Fruit fly (Drosophila melanogaster) whole organism, embryonic: ENCODE results near the gene AP-2alpha.

ENCODE experiments used
- Antp ChIP-seq: fragments of 200-800 bp; sonication (Bioruptor generic); optimal IDR thresholded peaks from 3 replicates; lab custom pipeline; 2016; ENCODE audit warnings: missing biosample characterization, missing genetic modification characterization
- CG10267 ChIP-seq: fragments of 200-800 bp; sonication (Bioruptor generic); optimal IDR thresholded peaks from 2 replicates; lab custom pipeline; 2018; ENCODE audit warnings: missing biosample characterization, mild to moderate bottlenecking, missing genetic modification characterization, moderate library complexity
- CG10462 ChIP-seq: fragments of 200-800 bp; sonication (Bioruptor generic); optimal IDR thresholded peaks from 2 replicates; lab custom pipeline; 2016; ENCODE audit warnings: missing biosample characterization, missing genetic modification characterization
- CG11456 ChIP-seq: fragments of 200-800 bp; sonication (Bioruptor generic); IDR thresholded peaks from 3 replicates; pipeline ENCODE4 v1.3.6; 2022; ENCODE audit warnings: missing biosample characterization, missing genetic modification characterization
- CG11696 ChIP-seq: fragments of 200-800 bp; sonication (Bioruptor generic); IDR thresholded peaks from 2 replicates; pipeline ENCODE4 v1.3.6; 2022; ENCODE audit warnings: missing biosample characterization, missing genetic modification characterization
- CG1529 ChIP-seq: fragments of 200-800 bp; sonication (Bioruptor generic); optimal IDR thresholded peaks from 3 replicates; lab custom pipeline; 2018; ENCODE audit warnings: missing biosample characterization, missing genetic modification characterization
- CG15514 ChIP-seq: fragments of 200-800 bp; sonication (Bioruptor generic); optimal IDR thresholded peaks from 3 replicates; lab custom pipeline; 2017; ENCODE audit warnings: missing biosample characterization, missing genetic modification characterization, mild to moderate bottlenecking, moderate library complexity, missing genetic modification reagents
- CG15601 ChIP-seq: fragments of 200-800 bp; sonication (Bioruptor generic); optimal IDR thresholded peaks from 3 replicates; lab custom pipeline; 2019; ENCODE audit warnings: missing biosample characterization, mild to moderate bottlenecking, missing genetic modification characterization, moderate library complexity
- CG15696 ChIP-seq: fragments of 200-800 bp; sonication (Bioruptor generic); optimal IDR thresholded peaks from 2 replicates; lab custom pipeline; 2019; ENCODE audit warnings: missing biosample characterization, mild to moderate bottlenecking, missing genetic modification characterization, moderate library complexity
- CG2120 ChIP-seq: fragments of 200-800 bp; sonication (Bioruptor generic); optimal IDR thresholded peaks from 3 replicates; lab custom pipeline; 2016; ENCODE audit warnings: missing biosample characterization, missing genetic modification characterization
- CG2712 ChIP-seq: fragments of 200-800 bp; optimal IDR thresholded peaks from 3 replicates; lab custom pipeline; 2019; ENCODE audit warnings: missing biosample characterization, mild to moderate bottlenecking, missing genetic modification characterization, moderate library complexity
- CG2875 ChIP-seq: fragments of 200-800 bp; sonication (Bioruptor generic); optimal IDR thresholded peaks from 2 replicates; lab custom pipeline; 2017; ENCODE audit warnings: missing biosample characterization, mild to moderate bottlenecking, missing genetic modification characterization, missing genetic modification reagents
- CG4282 ChIP-seq: fragments of 200-800 bp; sonication (Bioruptor generic); optimal IDR thresholded peaks from 2 replicates; lab custom pipeline; 2016; ENCODE audit warnings: missing biosample characterization, missing genetic modification characterization
- CG43689 ChIP-seq: fragments of 200-800 bp; sonication (Bioruptor generic); IDR thresholded peaks from 2 replicates; pipeline ENCODE4 v1.3.6; 2022; ENCODE audit warnings: missing biosample characterization, missing genetic modification characterization
- CG6689 ChIP-seq: fragments of 200-800 bp; sonication (Bioruptor generic); IDR thresholded peaks from 2 replicates; pipeline ENCODE4 v1.3.6; 2022; ENCODE audit warnings: missing biosample characterization, missing genetic modification characterization
- CG6813 ChIP-seq: fragments of 200-800 bp; sonication (Bioruptor generic); optimal IDR thresholded peaks from 2 replicates; lab custom pipeline; 2017; ENCODE audit warnings: missing biosample characterization, missing genetic modification characterization, mild to moderate bottlenecking, moderate library complexity, missing genetic modification reagents
- CG6854 ChIP-seq: fragments of 200-800 bp; sonication (Bioruptor generic); optimal IDR thresholded peaks from 3 replicates; lab custom pipeline; 2017; ENCODE audit warnings: missing biosample characterization, mild to moderate bottlenecking, missing genetic modification characterization
- CG7271 ChIP-seq: fragments of 200-800 bp; sonication (Bioruptor generic); optimal IDR thresholded peaks from 2 replicates; lab custom pipeline; 2018; ENCODE audit warnings: missing biosample characterization, mild to moderate bottlenecking, missing genetic modification characterization, moderate library complexity
- CG8359 ChIP-seq: fragments of 200-800 bp; sonication (Bioruptor generic); optimal IDR thresholded peaks from 2 replicates; lab custom pipeline; 2017; ENCODE audit warnings: missing biosample characterization, mild to moderate bottlenecking, missing genetic modification characterization, borderline replicate concordance
- CG8924 ChIP-seq: fragments of 200-800 bp; optimal IDR thresholded peaks from 3 replicates; lab custom pipeline; 2019; ENCODE audit warnings: missing biosample characterization, mild to moderate bottlenecking, missing genetic modification characterization, moderate library complexity
- Chrac-16 ChIP-seq: fragments of 200-800 bp; sonication (Bioruptor generic); optimal IDR thresholded peaks from 3 replicates; lab custom pipeline; 2016; ENCODE audit warnings: missing biosample characterization, missing genetic modification characterization
- D19A ChIP-seq: fragments of 200-800 bp; optimal IDR thresholded peaks from 3 replicates; lab custom pipeline; 2019; ENCODE audit warnings: missing biosample characterization, mild to moderate bottlenecking, missing genetic modification characterization, moderate library complexity
- Eip74EF ChIP-seq, 2 experiments: fragments of 200-800 bp in 1 of 2; fragments of >200 bp in 1 of 2; sonication (Bioruptor generic) in 1 of 2; optimal IDR thresholded peaks; 2 replicates each; lab custom pipeline; 2017 to 2019; ENCODE audit warnings: missing biosample characterization in 2 of 2, missing genetic modification characterization in 2 of 2, mild to moderate bottlenecking in 1 of 2, moderate library complexity in 1 of 2
- Nf-YA ChIP-seq: fragments of 200-800 bp; sonication (Bioruptor generic); IDR thresholded peaks from 2 replicates; pipeline ENCODE4 v1.3.6; 2022; ENCODE audit warnings: missing biosample characterization, missing genetic modification characterization
- Nf-YC ChIP-seq: fragments of 200-800 bp; optimal IDR thresholded peaks from 3 replicates; lab custom pipeline; 2019; ENCODE audit warnings: missing biosample characterization, mild to moderate bottlenecking, missing genetic modification characterization, moderate library complexity
- Taf1 ChIP-seq: fragments of 200-800 bp; sonication (Bioruptor generic); IDR thresholded peaks from 2 replicates; pipeline ENCODE4 v1.3.6; 2022; ENCODE audit warnings: missing biosample characterization, missing genetic modification characterization
- Trl ChIP-seq, 3 experiments: fragments of >200 bp in 2 of 3; fragments of 200-800 bp in 1 of 3; sonication (Bioruptor generic) in 1 of 3; optimal IDR thresholded peaks; 2 replicates in 1 of 3; 3 replicates in 2 of 3; lab custom pipeline; 2016 to 2017; ENCODE audit warnings: missing biosample characterization in 1 of 3, missing genetic modification characterization in 1 of 3
- ab ChIP-seq: fragments of 200-800 bp; sonication (Bioruptor generic); optimal IDR thresholded peaks from 2 replicates; lab custom pipeline; 2016; ENCODE audit warnings: missing biosample characterization, missing genetic modification characterization
- abd-A ChIP-seq: fragments of 200-800 bp; sonication (Bioruptor generic); optimal IDR thresholded peaks from 3 replicates; lab custom pipeline; 2019; ENCODE audit warnings: missing biosample characterization, mild to moderate bottlenecking, missing genetic modification characterization, moderate library complexity
- ara ChIP-seq: fragments of 200-800 bp; sonication (Bioruptor generic); IDR thresholded peaks from 2 replicates; pipeline ENCODE4 v1.3.6; 2022; ENCODE audit warnings: missing biosample characterization, missing genetic modification characterization
- chm ChIP-seq: fragments of 200-800 bp; sonication (Bioruptor generic); IDR thresholded peaks from 2 replicates; pipeline ENCODE4 v1.3.6; 2022; ENCODE audit warnings: missing biosample characterization, missing genetic modification characterization
- cwo ChIP-seq: fragments of 200-800 bp; sonication (Bioruptor generic); optimal IDR thresholded peaks from 3 replicates; lab custom pipeline; 2017; ENCODE audit warnings: missing biosample characterization, missing genetic modification characterization, mild to moderate bottlenecking, moderate library complexity, missing genetic modification reagents
- dimm ChIP-seq: fragments of 200-800 bp; sonication (Bioruptor generic); IDR thresholded peaks from 2 replicates; pipeline ENCODE4 v1.3.6; 2022; ENCODE audit warnings: missing biosample characterization, missing genetic modification characterization
- exex ChIP-seq: fragments of 200-800 bp; sonication (Bioruptor generic); optimal IDR thresholded peaks from 4 replicates; lab custom pipeline; 2018; ENCODE audit warnings: missing biosample characterization, mild to moderate bottlenecking, missing genetic modification characterization, moderate library complexity
- insv ChIP-seq, 2 experiments: fragments of 200-800 bp; sonication (Bioruptor generic); optimal IDR thresholded peaks; 3 replicates each; lab custom pipeline; 2016 to 2018; ENCODE audit warnings: missing biosample characterization in 2 of 2, missing genetic modification characterization in 2 of 2
- jing ChIP-seq: fragments of 200-800 bp; sonication (Bioruptor generic); optimal IDR thresholded peaks from 2 replicates; lab custom pipeline; 2018; ENCODE audit warnings: missing biosample characterization, mild to moderate bottlenecking, missing genetic modification characterization
- jumu ChIP-seq: fragments of 200-800 bp; sonication (Bioruptor generic); optimal IDR thresholded peaks from 3 replicates; lab custom pipeline; 2016; ENCODE audit warnings: missing biosample characterization, missing genetic modification characterization
- kah ChIP-seq: fragments of 200-800 bp; sonication (Bioruptor generic); optimal IDR thresholded peaks from 2 replicates; lab custom pipeline; 2018; ENCODE audit warnings: missing biosample characterization, mild to moderate bottlenecking, missing genetic modification characterization
- lab ChIP-seq: fragments of 200-800 bp; sonication (Bioruptor generic); optimal IDR thresholded peaks from 3 replicates; lab custom pipeline; 2017; ENCODE audit warnings: missing biosample characterization, missing genetic modification characterization, mild to moderate bottlenecking, moderate library complexity, missing genetic modification reagents
- lbe ChIP-seq: fragments of 200-800 bp; sonication (Bioruptor generic); optimal IDR thresholded peaks from 2 replicates; lab custom pipeline; 2016; ENCODE audit warnings: missing biosample characterization, mild to moderate bottlenecking, missing genetic modification characterization
- pros ChIP-seq: fragments of 200-800 bp; sonication (Bioruptor generic); optimal IDR thresholded peaks from 3 replicates; lab custom pipeline; 2019; ENCODE audit warnings: missing biosample characterization, mild to moderate bottlenecking, missing genetic modification characterization, moderate library complexity
- schlank ChIP-seq: fragments of 200-800 bp; sonication (Bioruptor generic); optimal IDR thresholded peaks from 2 replicates; lab custom pipeline; 2018; ENCODE audit warnings: missing biosample characterization, mild to moderate bottlenecking, missing genetic modification characterization
- scrt ChIP-seq: fragments of 200-800 bp; sonication (Bioruptor generic); optimal IDR thresholded peaks from 2 replicates; lab custom pipeline; 2018; ENCODE audit warnings: missing biosample characterization, mild to moderate bottlenecking, missing genetic modification characterization, moderate library complexity
- so ChIP-seq: fragments of 200-800 bp; sonication (Bioruptor generic); IDR thresholded peaks from 3 replicates; pipeline ENCODE4 v1.3.6; 2022; ENCODE audit warnings: missing biosample characterization, missing genetic modification characterization
- stwl ChIP-seq: fragments of 200-800 bp; sonication (Bioruptor generic); optimal IDR thresholded peaks from 3 replicates; lab custom pipeline; 2018; ENCODE audit warnings: missing biosample characterization, mild to moderate bottlenecking, missing genetic modification characterization, moderate library complexity
- tll ChIP-seq, 2 experiments: fragments of 200-800 bp in 1 of 2; fragments of >200 bp in 1 of 2; sonication (Bioruptor generic) in 1 of 2; optimal IDR thresholded peaks; 2 replicates each; lab custom pipeline; 2017 to 2019; ENCODE audit warnings: missing biosample characterization in 2 of 2, missing genetic modification characterization in 2 of 2, mild to moderate bottlenecking in 1 of 2, moderate library complexity in 1 of 2
- usp ChIP-seq: fragments of >200 bp; optimal IDR thresholded peaks from 2 replicates; lab custom pipeline; 2017; ENCODE audit warnings: missing biosample characterization, missing genetic modification characterization

AP-2alpha gene

dm6 chr2L:430820-431628, 16.4 kb upstream of the AP-2alpha start, which contains the start of gene ex (continued):
- TF ChIP-seq D19A (tag; lab: Kevin White, UChicago): peak; percentile 30
- TF ChIP-seq lab (GFP tag; lab: Kevin White, UChicago): peak; percentile 84
- TF ChIP-seq cwo: peak; percentile 40
- peak; percentile 20 for TF ChIP-seq CG4282 (GFP tag; lab: Kevin White, UChicago)
- TF ChIP-seq CG8359 (GFP tag; lab: Kevin White, UChicago): peak; percentile 44
- peak; percentile 84 for TF ChIP-seq CG8924
- TF ChIP-seq CG1529 (GFP tag; lab: Kevin White, UChicago): peak; percentile 62
- TF ChIP-seq ara (GFP tag; lab: Robert Waterston, UW): no peak; the same call in 1 of the 2 replicates
- no peak for TF ChIP-seq Chrac-16 (GFP tag; lab: Kevin White, UChicago)
- peak; percentile 78 for TF ChIP-seq CG15601 (tag; lab: Kevin White, UChicago)
- no peak for TF ChIP-seq usp (GFP tag; lab: Kevin White, UChicago)
- peak; percentile 68 for TF ChIP-seq chm (GFP tag; lab: Robert Waterston, UW)
- TF ChIP-seq CG10462 (GFP tag; lab: Kevin White, UChicago): peak; percentile 29
- TF ChIP-seq CG6813 (GFP tag; lab: Kevin White, UChicago): peak; percentile 85
- TF ChIP-seq schlank: peak; percentile 74
- TF ChIP-seq Nf-YC (tag; lab: Kevin White, UChicago): peak; percentile 33
- TF ChIP-seq Trl (optimal IDR thresholded peaks at IDR 0.05; lab: Kevin White, UChicago): peak; percentile 50 to 56
- peak; percentile 23 for TF ChIP-seq Trl (GFP tag; optimal IDR thresholded peaks at IDR 0.05; lab: Kevin White, UChicago)
- no peak; the same call in 2 of the 3 replicates for TF ChIP-seq CG11456
- TF ChIP-seq so (GFP tag; lab: Robert Waterston, UW): peak; percentile 73; the same call in 2 of the 3 replicates
- TF ChIP-seq CG2120 (GFP tag; lab: Kevin White, UChicago): peak; percentile 31
- TF ChIP-seq insv (GFP tag; optimal IDR thresholded peaks at IDR 0.05; lab: Kevin White, UChicago): peak in 1 of 2 experiments; percentile 80
- TF ChIP-seq dimm (GFP tag; lab: Robert Waterston, UW): no peak
- peak; percentile 14 for TF ChIP-seq exex (tag; lab: Kevin White, UChicago)
- TF ChIP-seq Nf-YA (GFP tag; lab: Robert Waterston, UW): 0 out of 2 replicates have a peak, but pooled peaks have one; percentile 26
- no peak for TF ChIP-seq CG10267 (tag; lab: Kevin White, UChicago)
- no peak for TF ChIP-seq CG6689 (GFP tag; lab: Robert Waterston, UW)
- TF ChIP-seq abd-A: peak; percentile 60
- TF ChIP-seq lbe (GFP tag; lab: Kevin White, UChicago): peak; percentile 66
- peak in 1 of 2 experiments; percentile 37 for TF ChIP-seq Eip74EF (GFP tag; optimal IDR thresholded peaks at IDR 0.05; lab: Kevin White, UChicago)
- TF ChIP-seq ab: no peak
- peak; percentile 57 for TF ChIP-seq CG15514 (GFP tag; lab: Kevin White, UChicago)
- peak; percentile 67 for TF ChIP-seq CG15696 (tag; lab: Kevin White, UChicago)
- TF ChIP-seq Antp (GFP tag; lab: Kevin White, UChicago): no peak
- no peak for TF ChIP-seq CG43689 (GFP tag; lab: Robert Waterston, UW)
- TF ChIP-seq jumu: no peak
- TF ChIP-seq stwl (tag; lab: Kevin White, UChicago): no peak
- no peak for TF ChIP-seq Taf1
- no peak for TF ChIP-seq CG7271 (tag; lab: Kevin White, UChicago)
- no peak for TF ChIP-seq tll (GFP tag; optimal IDR thresholded peaks at IDR 0.05; lab: Kevin White, UChicago)
- TF ChIP-seq jing (GFP tag; lab: Kevin White, UChicago): no peak
- peak; percentile 58 for TF ChIP-seq CG6854 (GFP tag; lab: Kevin White, UChicago)
- peak; percentile 17; the same call in 1 of the 2 replicates for TF ChIP-seq CG11696 (GFP tag; lab: Robert Waterston, UW)
- TF ChIP-seq scrt (GFP tag; lab: Kevin White, UChicago): peak; percentile 56
- peak; percentile 80 for TF ChIP-seq CG2875 (GFP tag; lab: Kevin White, UChicago)
- TF ChIP-seq kah (GFP tag; lab: Kevin White, UChicago): peak; percentile 60
- peak; percentile 74 for TF ChIP-seq pros (GFP tag; lab: Kevin White, UChicago)
- peak; percentile 50 for TF ChIP-seq CG2712 (tag; lab: Kevin White, UChicago)
